Worm (Caenorhabditis elegans) whole organism, L1 larva: ENCODE data around the gene msp-36.

ENCODE experiments used
- F16B12.6 ChIP-seq: fragments of 150-350 bp; optimal IDR thresholded peaks from 2 replicates; lab custom pipeline; 2014; ENCODE audit warnings: missing biosample characterization, missing genetic modification characterization
- ama-1 ChIP-seq: fragments of 150-350 bp; optimal IDR thresholded peaks from 2 replicates; lab custom pipeline; 2014
- efl-3 ChIP-seq: fragments of 200-800 bp; sonication (Bioruptor generic); optimal IDR thresholded peaks from 2 replicates; lab custom pipeline; 2018; ENCODE audit warnings: mild to moderate bottlenecking, missing genetic modification characterization, missing compliant biosample characterization
- egl-27 ChIP-seq, 2 experiments: fragments of 150-350 bp in 1 of 2; sonication (generic microtip); optimal IDR thresholded peaks; 3 replicates each; lab custom pipeline; 2017 to 2018; ENCODE audit warnings: missing biosample characterization in 2 of 2, missing genetic modification characterization in 2 of 2, missing genetic modification reagents in 2 of 2
- grh-1 ChIP-seq: fragments of 200-800 bp; sonication (Bioruptor generic); IDR thresholded peaks from 2 replicates; pipeline ENCODE4 v1.3.6; 2022; ENCODE audit warnings: missing genetic modification reagents, missing genetic modification characterization, missing compliant biosample characterization
- jun-1 ChIP-seq: fragments of 150-350 bp; optimal IDR thresholded peaks from 2 replicates; lab custom pipeline; 2014; ENCODE audit warnings: missing biosample characterization, missing genetic modification reagents, missing genetic modification characterization
- mep-1 ChIP-seq: fragments of 150-350 bp; optimal IDR thresholded peaks from 2 replicates; lab custom pipeline; 2014; ENCODE audit warnings: missing biosample characterization, missing genetic modification characterization
- nhr-11 ChIP-seq: fragments of 150-350 bp; optimal IDR thresholded peaks from 2 replicates; lab custom pipeline; 2014; ENCODE audit warnings: missing biosample characterization, missing genetic modification characterization
- nhr-77 ChIP-seq: fragments of 150-350 bp; optimal IDR thresholded peaks from 2 replicates; lab custom pipeline; 2014; ENCODE audit warnings: missing biosample characterization, missing genetic modification characterization
- skn-1 ChIP-seq: fragments of 150-350 bp; optimal IDR thresholded peaks from 2 replicates; lab custom pipeline; 2014; ENCODE audit warnings: missing biosample characterization, missing genetic modification characterization
- unc-98 ChIP-seq: fragments of 200-800 bp; sonication (Bioruptor generic); IDR thresholded peaks from 2 replicates; pipeline ENCODE4 v1.3.6; 2022; ENCODE audit warnings: missing genetic modification characterization, missing compliant biosample characterization

DNA sequence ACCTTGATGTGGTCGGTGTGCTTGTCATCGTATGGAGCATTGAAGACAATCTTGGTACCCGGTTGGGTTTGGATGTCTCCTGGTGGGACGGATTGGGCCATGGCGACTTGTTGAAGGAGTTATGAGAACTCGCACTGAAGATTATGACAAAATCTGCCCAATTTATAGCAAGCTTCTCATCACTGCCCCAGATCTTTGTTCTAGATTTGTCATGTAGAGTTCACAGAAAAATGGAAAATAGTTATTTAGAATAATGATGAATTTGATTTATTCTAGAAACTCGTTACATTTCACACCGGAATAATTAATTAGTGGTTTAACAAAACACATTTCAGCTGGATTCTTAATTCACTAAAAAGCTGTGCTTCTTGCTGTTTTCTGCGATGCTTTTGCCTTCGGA lies 48.4 kb downstream of the msp-36 start, which contains the start of gene msp-38:
- TF ChIP-seq mep-1 (tag; lab: Kevin White, UChicago) (no peak), jun-1 (tag; lab: Kevin White, UChicago) (no peak), ama-1 (lab: Kevin White, UChicago) (no peak), grh-1 (GFP tag; lab: Robert Waterston, UW) (no peak), unc-98 (GFP tag; lab: Robert Waterston, UW) (no peak), nhr-77 (no peak), efl-3 (GFP tag; lab: Kevin White, UChicago) (no peak), F16B12.6 (tag; lab: Kevin White, UChicago) (no peak), egl-27 (tag; optimal IDR thresholded peaks at IDR 0.05; lab: Kevin White, UChicago) (no peak), skn-1 (tag; lab: Kevin White, UChicago) (no peak), nhr-11 (tag; lab: Kevin White, UChicago) (no peak)
